Worm (Caenorhabditis elegans) whole organism, mixed stage, embryonic: ENCODE data around the gene cht-3.

Source experiments
- M03D4.4 ChIP-seq: sonication (generic microtip); optimal IDR thresholded peaks from 2 replicates; lab custom pipeline; 2017; ENCODE audit warnings: mild to moderate bottlenecking, missing genetic modification characterization, missing compliant biosample characterization
- blmp-1 ChIP-seq: fragments of 150-350 bp; optimal IDR thresholded peaks from 2 replicates; lab custom pipeline; 2014; ENCODE audit warnings: missing biosample characterization, missing genetic modification characterization
- ceh-39 ChIP-seq: fragments of 150-350 bp; optimal IDR thresholded peaks from 2 replicates; lab custom pipeline; 2014; ENCODE audit warnings: missing biosample characterization, missing genetic modification characterization
- ceh-43 ChIP-seq: fragments of 200-800 bp; sonication (Bioruptor generic); optimal IDR thresholded peaks from 2 replicates; lab custom pipeline; 2018; ENCODE audit warnings: mild to moderate bottlenecking, missing genetic modification characterization, moderate library complexity, missing compliant biosample characterization
- ceh-83 ChIP-seq: fragments of 200-800 bp; sonication (Bioruptor generic); optimal IDR thresholded peaks from 2 replicates; lab custom pipeline; 2018; ENCODE audit warnings: mild to moderate bottlenecking, missing genetic modification characterization, missing compliant biosample characterization
- ces-1 ChIP-seq: fragments of 150-350 bp; optimal IDR thresholded peaks from 2 replicates; lab custom pipeline; 2014; ENCODE audit warnings: missing biosample characterization, missing genetic modification reagents, missing genetic modification characterization
- cnd-1 ChIP-seq: fragments of 200-800 bp; sonication (Bioruptor generic); optimal IDR thresholded peaks from 2 replicates; lab custom pipeline; 2018; ENCODE audit warnings: mild to moderate bottlenecking, missing genetic modification characterization, missing compliant biosample characterization
- elt-1 ChIP-seq: sonication (generic microtip); optimal IDR thresholded peaks from 2 replicates; lab custom pipeline; 2017; ENCODE audit warnings: missing genetic modification characterization, mild to moderate bottlenecking, missing compliant biosample characterization, antibody characterized with exemption, moderate library complexity, borderline replicate concordance; ENCODE audit not compliant: insufficient read depth
- elt-3 ChIP-seq: fragments of 150-350 bp; optimal IDR thresholded peaks from 2 replicates; lab custom pipeline; 2014; ENCODE audit warnings: missing biosample characterization, missing genetic modification characterization
- ham-2 ChIP-seq: fragments of 200-800 bp; sonication (Bioruptor generic); optimal IDR thresholded peaks from 2 replicates; lab custom pipeline; 2018; ENCODE audit warnings: mild to moderate bottlenecking, missing genetic modification characterization, missing compliant biosample characterization
- hlh-1 ChIP-seq: fragments of 150-350 bp; optimal IDR thresholded peaks from 2 replicates; lab custom pipeline; 2014; ENCODE audit warnings: missing biosample characterization, missing genetic modification reagents, missing genetic modification characterization
- lin-13 ChIP-seq: fragments of 150-350 bp; optimal IDR thresholded peaks from 2 replicates; lab custom pipeline; 2014; ENCODE audit warnings: missing biosample characterization, missing genetic modification characterization
- lin-32 ChIP-seq: fragments of 200-800 bp; sonication (Bioruptor generic); optimal IDR thresholded peaks from 2 replicates; lab custom pipeline; 2018; ENCODE audit warnings: mild to moderate bottlenecking, missing genetic modification characterization, missing compliant biosample characterization
- lsy-2 ChIP-seq: fragments of 150-350 bp; optimal IDR thresholded peaks from 2 replicates; lab custom pipeline; 2014; ENCODE audit warnings: missing biosample characterization, missing genetic modification characterization
- mab-5 ChIP-seq: fragments of 150-350 bp; optimal IDR thresholded peaks from 2 replicates; lab custom pipeline; 2014; ENCODE audit warnings: missing biosample characterization, missing genetic modification characterization
- mep-1 ChIP-seq: fragments of 150-350 bp; optimal IDR thresholded peaks from 2 replicates; lab custom pipeline; 2017; ENCODE audit warnings: missing biosample characterization, missing genetic modification reagents, missing genetic modification characterization, inconsistent platforms
- mls-2 ChIP-seq: sonication (generic microtip); optimal IDR thresholded peaks from 2 replicates; lab custom pipeline; 2016; ENCODE audit warnings: mild to moderate bottlenecking, missing genetic modification characterization, moderate library complexity, missing compliant biosample characterization
- nhr-12 ChIP-seq: fragments of 150-350 bp; optimal IDR thresholded peaks from 2 replicates; lab custom pipeline; 2014; ENCODE audit warnings: missing biosample characterization, missing genetic modification characterization
- nhr-2 ChIP-seq: fragments of 150-350 bp; optimal IDR thresholded peaks from 2 replicates; lab custom pipeline; 2014; ENCODE audit warnings: missing biosample characterization, missing genetic modification characterization
- nhr-237 ChIP-seq: fragments of 150-350 bp; optimal IDR thresholded peaks from 2 replicates; lab custom pipeline; 2014; ENCODE audit warnings: missing biosample characterization, missing genetic modification characterization
- nhr-76 ChIP-seq: sonication (generic microtip); optimal IDR thresholded peaks from 2 replicates; lab custom pipeline; 2017; ENCODE audit warnings: missing biosample characterization, missing genetic modification characterization
- pha-4 ChIP-seq: fragments of 150-350 bp; optimal IDR thresholded peaks from 2 replicates; lab custom pipeline; 2018; ENCODE audit warnings: missing biosample characterization, missing genetic modification reagents, missing genetic modification characterization
- snpc-4 ChIP-seq: fragments of 150-350 bp; optimal IDR thresholded peaks from 2 replicates; lab custom pipeline; 2014; ENCODE audit warnings: missing biosample characterization, missing genetic modification characterization
- tbx-8 ChIP-seq: fragments of 200-800 bp; sonication (Bioruptor generic); optimal IDR thresholded peaks from 2 replicates; lab custom pipeline; 2018; ENCODE audit warnings: mild to moderate bottlenecking, missing genetic modification characterization, moderate library complexity, missing compliant biosample characterization
- unc-120 ChIP-seq: sonication (generic microtip); optimal IDR thresholded peaks from 2 replicates; lab custom pipeline; 2017; ENCODE audit warnings: missing genetic modification characterization, missing compliant biosample characterization; ENCODE audit not compliant: poor library complexity, severe bottlenecking
- unc-62 ChIP-seq: fragments of 150-350 bp; optimal IDR thresholded peaks from 2 replicates; lab custom pipeline; 2014; ENCODE audit warnings: missing biosample characterization, missing genetic modification reagents, missing genetic modification characterization
- zip-8 ChIP-seq: fragments of 150-350 bp; optimal IDR thresholded peaks from 2 replicates; lab custom pipeline; 2014; ENCODE audit warnings: missing biosample characterization, missing genetic modification characterization
- ztf-11 ChIP-seq: fragments of 150-350 bp; optimal IDR thresholded peaks from 2 replicates; lab custom pipeline; 2014; ENCODE audit warnings: missing biosample characterization, missing genetic modification characterization

Gene cht-3

ce11 chrIV:7044552-7045139 lies 41.2 kb downstream of the cht-3 start, which contains the start of gene tin-9.1:
Gene tin-9.1 (minus strand): TSS chrIV:7044602.
- TF ChIP-seq nhr-237: no peak
- TF ChIP-seq ceh-39 (tag; lab: Kevin White, UChicago): no peak
- TF ChIP-seq nhr-12: no peak
- no peak for TF ChIP-seq unc-120
- peak; percentile 45 for TF ChIP-seq mep-1 (tag; lab: Kevin White, UChicago)
- TF ChIP-seq lin-13 (tag; lab: Kevin White, UChicago): peak; percentile 19
- no peak for TF ChIP-seq elt-1 (tag; lab: Kevin White, UChicago)
- no peak for TF ChIP-seq nhr-76 (tag; lab: Kevin White, UChicago)
- TF ChIP-seq ces-1 (GFP tag; lab: Kevin White, UChicago): peak; percentile 62
- peak; percentile 69 for TF ChIP-seq lsy-2
- TF ChIP-seq pha-4: peak; percentile 26
- no peak for TF ChIP-seq ham-2
- TF ChIP-seq lin-32 (GFP tag; lab: Kevin White, UChicago): no peak
- TF ChIP-seq hlh-1: no peak
- no peak for TF ChIP-seq mab-5 (tag; lab: Kevin White, UChicago)

ce11 chrIV:7045362-7045936 lies 42.0 kb downstream of the cht-3 start:
- TF ChIP-seq nhr-76 (tag; lab: Kevin White, UChicago): no peak
- no peak for TF ChIP-seq snpc-4
- no peak for TF ChIP-seq hlh-1
- no peak for TF ChIP-seq nhr-12

DNA sequence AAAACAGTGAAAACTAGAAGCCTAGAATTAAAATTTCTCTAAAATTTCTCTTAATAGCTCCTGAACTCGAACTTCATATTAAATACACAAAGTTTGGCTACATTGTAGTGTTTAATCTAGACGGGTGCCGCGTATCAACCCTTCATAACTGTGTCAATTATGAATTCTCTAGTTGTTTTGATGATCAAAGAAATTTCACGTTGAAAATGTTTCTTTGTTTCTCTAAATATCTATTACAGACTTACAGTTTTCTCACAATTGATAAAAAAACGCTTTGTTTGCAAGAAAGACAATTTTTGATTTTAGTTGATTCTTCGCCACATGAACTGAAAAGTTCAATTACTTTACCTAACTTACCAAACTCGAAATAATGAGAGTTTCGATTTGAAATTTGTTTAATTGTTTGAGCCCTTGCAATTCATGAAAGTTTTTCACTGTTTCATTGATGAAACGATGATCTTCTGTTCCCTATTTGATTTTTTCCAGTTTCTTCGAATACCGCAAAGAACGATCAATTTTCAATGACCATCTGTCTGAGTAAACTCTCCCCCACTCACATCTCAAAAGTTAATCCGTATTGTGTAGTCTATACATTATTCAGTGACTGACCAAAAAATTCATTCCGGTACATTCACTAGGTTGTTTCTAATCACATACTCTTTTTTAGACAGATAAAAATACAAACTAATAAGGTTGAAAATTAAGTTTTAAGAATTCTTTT lies 43.4 kb downstream of the cht-3 start:
- no peak for TF ChIP-seq M03D4.4 (tag; lab: Kevin White, UChicago)
- no peak for TF ChIP-seq ceh-43 (GFP tag; lab: Kevin White, UChicago)
- TF ChIP-seq elt-1 (tag; lab: Kevin White, UChicago): no peak
- TF ChIP-seq ceh-83 (GFP tag; lab: Kevin White, UChicago): no peak
- TF ChIP-seq tbx-8: no peak
- no peak for TF ChIP-seq zip-8 (tag; lab: Kevin White, UChicago)
- TF ChIP-seq hlh-1: no peak
- TF ChIP-seq elt-3: no peak
- TF ChIP-seq snpc-4: no peak
- TF ChIP-seq blmp-1 (tag; lab: Kevin White, UChicago): no peak
- no peak for TF ChIP-seq nhr-2 (tag; lab: Kevin White, UChicago)
- no peak for TF ChIP-seq lin-13 (tag; lab: Kevin White, UChicago)
- no peak for TF ChIP-seq mab-5 (tag; lab: Kevin White, UChicago)
- TF ChIP-seq ceh-39 (tag; lab: Kevin White, UChicago): no peak
- no peak for TF ChIP-seq ztf-11 (tag; lab: Kevin White, UChicago)

ce11 chrIV:7047762-7048178 lies 44.3 kb downstream of the cht-3 start:
- TF ChIP-seq mab-5 (tag; lab: Kevin White, UChicago): no peak
- peak; percentile 69 for TF ChIP-seq elt-3
- peak; percentile 1 for TF ChIP-seq unc-120
- peak; percentile 16 for TF ChIP-seq unc-62 (GFP tag; lab: Kevin White, UChicago)

ce11 chrIV:7048637-7049245 lies 45.3 kb downstream of the cht-3 start:
- TF ChIP-seq cnd-1 (tag; lab: Kevin White, UChicago): no peak
- TF ChIP-seq tbx-8: no peak
- TF ChIP-seq mls-2: no peak
- TF ChIP-seq ces-1 (GFP tag; lab: Kevin White, UChicago): no peak
- TF ChIP-seq, all 35 proteins: peak for 0
